Fruit fly (Drosophila melanogaster) whole organism, embryonic: ENCODE measurements around the gene CG10660.

Experiments used
- Adf1 ChIP-seq: fragments of 200-800 bp; sonication (Bioruptor generic); IDR thresholded peaks from 2 replicates; pipeline ENCODE4 v1.3.6; 2022; ENCODE audit warnings: missing biosample characterization, missing genetic modification characterization
- Aef1 ChIP-seq: fragments of 200-800 bp; sonication (Bioruptor generic); IDR thresholded peaks from 3 replicates; pipeline ENCODE4 v1.3.6; 2022; ENCODE audit warnings: missing biosample characterization, missing genetic modification characterization
- Bdp1 ChIP-seq: fragments of 200-800 bp; sonication (Bioruptor generic); optimal IDR thresholded peaks from 3 replicates; lab custom pipeline; 2016; ENCODE audit warnings: missing biosample characterization, missing genetic modification characterization
- Blimp-1 ChIP-seq: fragments of 200-800 bp; sonication (Bioruptor generic); optimal IDR thresholded peaks from 3 replicates; lab custom pipeline; 2018; ENCODE audit warnings: missing biosample characterization, missing genetic modification characterization, mild to moderate bottlenecking, moderate library complexity, missing genetic modification reagents
- CG12071 ChIP-seq: fragments of 200-800 bp; sonication (Bioruptor generic); optimal IDR thresholded peaks from 3 replicates; lab custom pipeline; 2018; ENCODE audit warnings: missing biosample characterization, mild to moderate bottlenecking, missing genetic modification characterization
- CG12659 ChIP-seq: fragments of 200-800 bp; sonication (Bioruptor generic); optimal IDR thresholded peaks from 3 replicates; lab custom pipeline; 2017; ENCODE audit warnings: mild to moderate bottlenecking, missing biosample characterization, missing genetic modification reagents, missing genetic modification characterization
- CG14710 ChIP-seq: fragments of 200-800 bp; sonication (Bioruptor generic); optimal IDR thresholded peaks from 3 replicates; lab custom pipeline; 2019; ENCODE audit warnings: missing biosample characterization, mild to moderate bottlenecking, missing genetic modification characterization, moderate library complexity
- CG18262 ChIP-seq: fragments of 200-800 bp; optimal IDR thresholded peaks from 3 replicates; lab custom pipeline; 2019; ENCODE audit warnings: missing biosample characterization, mild to moderate bottlenecking, missing genetic modification characterization, moderate library complexity
- CG18764 ChIP-seq: fragments of 200-800 bp; sonication (Bioruptor generic); optimal IDR thresholded peaks from 3 replicates; lab custom pipeline; 2016; ENCODE audit warnings: missing biosample characterization, missing genetic modification characterization
- CG2199 ChIP-seq: fragments of 200-800 bp; sonication (Bioruptor generic); IDR thresholded peaks from 3 replicates; pipeline ENCODE4 v1.3.6; 2022; ENCODE audit warnings: missing biosample characterization, missing genetic modification characterization
- CG31224 ChIP-seq: fragments of 200-800 bp; sonication (Bioruptor generic); IDR thresholded peaks from 2 replicates; pipeline ENCODE4 v1.3.6; 2022; ENCODE audit warnings: missing biosample characterization, missing genetic modification characterization
- CG33213 ChIP-seq: fragments of 200-800 bp; sonication (Bioruptor generic); optimal IDR thresholded peaks from 3 replicates; lab custom pipeline; 2016; ENCODE audit warnings: missing biosample characterization, missing genetic modification characterization
- CG4328 ChIP-seq: fragments of 200-800 bp; sonication (Bioruptor generic); optimal IDR thresholded peaks from 3 replicates; lab custom pipeline; 2017; ENCODE audit warnings: missing biosample characterization, missing genetic modification reagents, missing genetic modification characterization
- CG4707 ChIP-seq: fragments of 200-800 bp; sonication (Bioruptor generic); optimal IDR thresholded peaks from 2 replicates; lab custom pipeline; 2018; ENCODE audit warnings: missing biosample characterization, mild to moderate bottlenecking, missing genetic modification characterization, moderate library complexity
- CG4854 ChIP-seq: fragments of 200-800 bp; sonication (Bioruptor generic); optimal IDR thresholded peaks from 2 replicates; lab custom pipeline; 2016; ENCODE audit warnings: missing biosample characterization, missing genetic modification characterization, inconsistent platforms
- CG6765 ChIP-seq: fragments of 200-800 bp; sonication (Bioruptor generic); optimal IDR thresholded peaks from 3 replicates; lab custom pipeline; 2017; ENCODE audit warnings: missing biosample characterization, mild to moderate bottlenecking, missing genetic modification characterization
- CG6813 ChIP-seq: fragments of 200-800 bp; sonication (Bioruptor generic); optimal IDR thresholded peaks from 2 replicates; lab custom pipeline; 2017; ENCODE audit warnings: missing biosample characterization, missing genetic modification characterization, mild to moderate bottlenecking, moderate library complexity, missing genetic modification reagents
- CG9727 ChIP-seq: fragments of 200-800 bp; sonication (Bioruptor generic); optimal IDR thresholded peaks from 3 replicates; lab custom pipeline; 2017; ENCODE audit warnings: missing biosample characterization, mild to moderate bottlenecking, missing genetic modification characterization
- CG9797 ChIP-seq: fragments of 200-800 bp; sonication (Bioruptor generic); optimal IDR thresholded peaks from 3 replicates; lab custom pipeline; 2018; ENCODE audit warnings: missing biosample characterization, mild to moderate bottlenecking, missing genetic modification characterization
- D19A ChIP-seq: fragments of 200-800 bp; optimal IDR thresholded peaks from 3 replicates; lab custom pipeline; 2019; ENCODE audit warnings: missing biosample characterization, mild to moderate bottlenecking, missing genetic modification characterization, moderate library complexity
- Dfd ChIP-seq, 2 experiments: fragments of >200 bp; optimal IDR thresholded peaks; 2 replicates each; lab custom pipeline; 2017; ENCODE audit warnings: missing biosample characterization in 2 of 2, missing genetic modification characterization in 2 of 2
- Dp ChIP-seq: fragments of 200-800 bp; sonication (Bioruptor generic); optimal IDR thresholded peaks from 2 replicates; lab custom pipeline; 2018; ENCODE audit warnings: missing biosample characterization, mild to moderate bottlenecking, missing genetic modification characterization, moderate library complexity
- Ets65A ChIP-seq: fragments of 200-800 bp; sonication (Bioruptor generic); peaks from one replicate; lab custom pipeline; 2016; ENCODE audit warnings: missing biosample characterization, missing genetic modification characterization
- HLH4C ChIP-seq: fragments of 200-800 bp; sonication (Bioruptor generic); IDR thresholded peaks from 3 replicates; pipeline ENCODE4 v1.3.6; 2022; ENCODE audit warnings: missing biosample characterization, missing genetic modification characterization; ENCODE audit not compliant: partially characterized antibody
- MBD-R2 ChIP-seq: fragments of 200-800 bp; sonication (Bioruptor generic); IDR thresholded peaks from 2 replicates; pipeline ENCODE4 v1.3.6; 2022; ENCODE audit warnings: missing biosample characterization, missing genetic modification characterization
- Med ChIP-seq: fragments of 200-800 bp; sonication (Bioruptor generic); peaks from one replicate; lab custom pipeline; 2016; ENCODE audit warnings: missing biosample characterization, missing genetic modification characterization, mild to moderate bottlenecking, inconsistent platforms, moderate library complexity
- PHDP ChIP-seq: fragments of 200-800 bp; sonication (Bioruptor generic); optimal IDR thresholded peaks from 3 replicates; lab custom pipeline; 2018; ENCODE audit warnings: missing biosample characterization, mild to moderate bottlenecking, missing genetic modification characterization, moderate library complexity
- Scr ChIP-seq: fragments of 200-800 bp; sonication (Bioruptor generic); IDR thresholded peaks from 2 replicates; pipeline ENCODE4 v1.3.6; 2022; ENCODE audit warnings: missing biosample characterization, missing genetic modification characterization; ENCODE audit not compliant: partially characterized antibody
- ab ChIP-seq: fragments of 200-800 bp; sonication (Bioruptor generic); optimal IDR thresholded peaks from 2 replicates; lab custom pipeline; 2016; ENCODE audit warnings: missing biosample characterization, missing genetic modification characterization
- abd-A ChIP-seq: fragments of 200-800 bp; sonication (Bioruptor generic); optimal IDR thresholded peaks from 3 replicates; lab custom pipeline; 2019; ENCODE audit warnings: missing biosample characterization, mild to moderate bottlenecking, missing genetic modification characterization, moderate library complexity
- aop ChIP-seq: fragments of 200-800 bp; sonication (Bioruptor generic); IDR thresholded peaks from 2 replicates; pipeline ENCODE4 v1.3.6; 2022; ENCODE audit warnings: missing biosample characterization, missing genetic modification characterization
- ato ChIP-seq: fragments of 200-800 bp; sonication (Bioruptor generic); IDR thresholded peaks from 2 replicates; pipeline ENCODE4 v1.3.6; 2022; ENCODE audit warnings: missing biosample characterization, missing genetic modification characterization; ENCODE audit not compliant: partially characterized antibody
- chm ChIP-seq: fragments of 200-800 bp; sonication (Bioruptor generic); IDR thresholded peaks from 2 replicates; pipeline ENCODE4 v1.3.6; 2022; ENCODE audit warnings: missing biosample characterization, missing genetic modification characterization
- ci ChIP-seq: fragments of 200-800 bp; sonication (Bioruptor generic); IDR thresholded peaks from 3 replicates; pipeline ENCODE4 v1.3.6; 2022; ENCODE audit warnings: missing biosample characterization, missing genetic modification characterization
- fd3F ChIP-seq: fragments of 200-800 bp; sonication (Bioruptor generic); optimal IDR thresholded peaks from 2 replicates; lab custom pipeline; 2018; ENCODE audit warnings: missing biosample characterization, mild to moderate bottlenecking, missing genetic modification characterization, moderate library complexity
- gce ChIP-seq: fragments of 200-800 bp; sonication (Bioruptor generic); IDR thresholded peaks from 3 replicates; pipeline ENCODE4 v1.3.6; 2022; ENCODE audit warnings: missing biosample characterization, missing genetic modification characterization
- gcm ChIP-seq: fragments of 200-800 bp; sonication (Bioruptor generic); optimal IDR thresholded peaks from 2 replicates; lab custom pipeline; 2019; ENCODE audit warnings: missing biosample characterization, mild to moderate bottlenecking, missing genetic modification characterization, moderate library complexity
- gt ChIP-seq: fragments of 200-800 bp; sonication (Bioruptor generic); IDR thresholded peaks from 2 replicates; pipeline ENCODE4 v1.3.6; 2022; ENCODE audit warnings: missing biosample characterization, missing genetic modification characterization
- hb ChIP-seq: fragments of 200-800 bp; sonication (Bioruptor generic); IDR thresholded peaks from 3 replicates; pipeline ENCODE4 v1.3.6; 2022; ENCODE audit warnings: missing biosample characterization, missing genetic modification characterization; ENCODE audit not compliant: partially characterized antibody
- hth ChIP-seq: fragments of >200 bp; optimal IDR thresholded peaks from 2 replicates; lab custom pipeline; 2017; ENCODE audit warnings: inconsistent platforms
- nau ChIP-seq: fragments of 200-800 bp; sonication (Bioruptor generic); optimal IDR thresholded peaks from 3 replicates; lab custom pipeline; 2017; ENCODE audit warnings: missing biosample characterization, mild to moderate bottlenecking, missing genetic modification characterization, missing genetic modification reagents
- nom ChIP-seq: fragments of 200-800 bp; sonication (Bioruptor generic); optimal IDR thresholded peaks from 2 replicates; lab custom pipeline; 2017; ENCODE audit warnings: missing biosample characterization, missing genetic modification characterization, mild to moderate bottlenecking, moderate library complexity, missing genetic modification reagents
- rib ChIP-seq: fragments of 200-800 bp; sonication (Bioruptor generic); IDR thresholded peaks from 2 replicates; pipeline ENCODE4 v1.3.6; 2022; ENCODE audit warnings: missing biosample characterization, missing genetic modification characterization
- row ChIP-seq: fragments of 200-800 bp; sonication (Bioruptor generic); IDR thresholded peaks from 3 replicates; pipeline ENCODE4 v1.3.6; 2022; ENCODE audit warnings: missing biosample characterization, missing genetic modification characterization
- sc ChIP-seq, 3 experiments: fragments of >200 bp in 2 of 3; fragments of 200-800 bp in 1 of 3; sonication (Bioruptor generic) in 1 of 3; optimal IDR thresholded peaks; 2 replicates in 2 of 3; 3 replicates in 1 of 3; lab custom pipeline; 2017; ENCODE audit warnings: mild to moderate bottlenecking in 1 of 3, missing biosample characterization in 1 of 3, missing genetic modification characterization in 1 of 3, missing genetic modification reagents in 1 of 3
- schlank ChIP-seq: fragments of 200-800 bp; sonication (Bioruptor generic); optimal IDR thresholded peaks from 2 replicates; lab custom pipeline; 2018; ENCODE audit warnings: missing biosample characterization, mild to moderate bottlenecking, missing genetic modification characterization
- tap ChIP-seq: fragments of 200-800 bp; optimal IDR thresholded peaks from 3 replicates; lab custom pipeline; 2019; ENCODE audit warnings: missing biosample characterization, mild to moderate bottlenecking, missing genetic modification characterization, moderate library complexity
- trem ChIP-seq: fragments of 200-800 bp; optimal IDR thresholded peaks from 3 replicates; lab custom pipeline; 2019; ENCODE audit warnings: missing biosample characterization, mild to moderate bottlenecking, missing genetic modification characterization, moderate library complexity
- twi ChIP-seq: fragments of 200-800 bp; optimal IDR thresholded peaks from 2 replicates; lab custom pipeline; 2019; ENCODE audit warnings: missing biosample characterization, mild to moderate bottlenecking, missing genetic modification characterization, moderate library complexity

The CG10660 gene

dm6 chr3L:12478229-12478628 lies 12.2 kb downstream of the CG10660 start:
- TF ChIP-seq MBD-R2 (GFP tag; lab: Robert Waterston, UW) (no peak), Med (GFP tag; lab: Kevin White, UChicago) (peak; percentile 12), Ets65A (GFP tag; lab: Kevin White, UChicago) (peak; percentile 63), D19A (tag; lab: Kevin White, UChicago) (peak; percentile 67), CG2199 (peak; percentile 71; the same call in 1 of the 3 replicates)

dm6 chr3L:12471471-12471978 lies 19.0 kb downstream of the CG10660 start, which contains the start of gene CG10616:
TSS of gene CG10616 (plus strand) at chr3L:12471728.
- TF ChIP-seq CG4328 (GFP tag; lab: Kevin White, UChicago) (no peak), hb (peak; percentile 93), CG18764 (GFP tag; lab: Kevin White, UChicago) (no peak), chm (no peak), gce (GFP tag; lab: Robert Waterston, UW) (no peak), aop (no peak), ab (GFP tag; lab: Kevin White, UChicago) (no peak), CG31224 (GFP tag; lab: Robert Waterston, UW) (no peak), CG12659 (peak; percentile 22), ato (GFP tag; lab: Robert Waterston, UW) (peak; percentile 66), CG9797 (GFP tag; lab: Kevin White, UChicago) (peak; percentile 66), CG4854 (GFP tag; lab: Kevin White, UChicago) (no peak), twi (tag; lab: Kevin White, UChicago) (no peak), hth (lab: Kevin White, UChicago) (no peak), fd3F (no peak), CG6765 (GFP tag; lab: Kevin White, UChicago) (no peak), abd-A (tag; lab: Kevin White, UChicago) (no peak), CG12071 (GFP tag; lab: Kevin White, UChicago) (no peak), CG4707 (GFP tag; lab: Kevin White, UChicago) (no peak), Dfd (GFP tag; optimal IDR thresholded peaks at IDR 0.05; lab: Kevin White, UChicago) (no peak), ci (GFP tag; lab: Robert Waterston, UW) (no peak), Bdp1 (GFP tag; lab: Kevin White, UChicago) (no peak), row (GFP tag; lab: Robert Waterston, UW) (peak; percentile 64), CG33213 (GFP tag; lab: Kevin White, UChicago) (peak; percentile 28), Aef1 (GFP tag; lab: Robert Waterston, UW) (no peak), nom (no peak), CG14710 (tag; lab: Kevin White, UChicago) (peak; percentile 76), CG9727 (GFP tag; lab: Kevin White, UChicago) (no peak), schlank (tag; lab: Kevin White, UChicago) (no peak), CG18262 (tag; lab: Kevin White, UChicago) (peak; percentile 16), Adf1 (no peak), PHDP (tag; lab: Kevin White, UChicago) (no peak), HLH4C (GFP tag; lab: Robert Waterston, UW) (peak; percentile 94), Dp (GFP tag; lab: Kevin White, UChicago) (peak; percentile 68), Scr (peak; percentile 98), trem (tag; lab: Kevin White, UChicago) (peak; percentile 76), sc (optimal IDR thresholded peaks at IDR 0.05; lab: Kevin White, UChicago) (no peak), sc (GFP tag; optimal IDR thresholded peaks at IDR 0.05; lab: Kevin White, UChicago) (no peak), gt (no peak), tap (no peak), Blimp-1 (GFP tag; lab: Kevin White, UChicago) (no peak), gcm (GFP tag; lab: Kevin White, UChicago) (no peak), nau (GFP tag; lab: Kevin White, UChicago) (no peak), CG6813 (GFP tag; lab: Kevin White, UChicago) (no peak), rib (GFP tag; lab: Robert Waterston, UW) (no peak)
